Worm (Caenorhabditis elegans) whole organism, mixed stage, embryonic: ENCODE data around the gene mks-1.

Experiments
- ceh-43 ChIP-seq: fragments of 200-800 bp; sonication (Bioruptor generic); optimal IDR thresholded peaks from 2 replicates; lab custom pipeline; 2018; ENCODE audit warnings: mild to moderate bottlenecking, missing genetic modification characterization, moderate library complexity, missing compliant biosample characterization
- drap-1 ChIP-seq: fragments of 200-800 bp; sonication (Bioruptor generic); optimal IDR thresholded peaks from 3 replicates; lab custom pipeline; 2018; ENCODE audit warnings: mild to moderate bottlenecking, missing genetic modification characterization, missing compliant biosample characterization
- mep-1 ChIP-seq: fragments of 150-350 bp; optimal IDR thresholded peaks from 2 replicates; lab custom pipeline; 2017; ENCODE audit warnings: missing biosample characterization, missing genetic modification reagents, missing genetic modification characterization, inconsistent platforms
- nhr-28 ChIP-seq: fragments of 150-350 bp; optimal IDR thresholded peaks from 2 replicates; lab custom pipeline; 2014; ENCODE audit warnings: missing biosample characterization, missing genetic modification characterization
- nhr-76 ChIP-seq: sonication (generic microtip); optimal IDR thresholded peaks from 2 replicates; lab custom pipeline; 2017; ENCODE audit warnings: missing biosample characterization, missing genetic modification characterization
- sem-2 ChIP-seq: fragments of 200-800 bp; sonication (Bioruptor generic); optimal IDR thresholded peaks from 2 replicates; lab custom pipeline; 2018; ENCODE audit warnings: mild to moderate bottlenecking, missing genetic modification characterization, missing compliant biosample characterization
- snpc-4 ChIP-seq: fragments of 150-350 bp; optimal IDR thresholded peaks from 2 replicates; lab custom pipeline; 2014; ENCODE audit warnings: missing biosample characterization, missing genetic modification characterization
- unc-120 ChIP-seq: sonication (generic microtip); optimal IDR thresholded peaks from 2 replicates; lab custom pipeline; 2017; ENCODE audit warnings: missing genetic modification characterization, missing compliant biosample characterization; ENCODE audit not compliant: poor library complexity, severe bottlenecking
- ztf-11 ChIP-seq: fragments of 150-350 bp; optimal IDR thresholded peaks from 2 replicates; lab custom pipeline; 2014; ENCODE audit warnings: missing biosample characterization, missing genetic modification characterization

The mks-1 gene

ce11 chrIII:3240893-3241292, 54.8 kb downstream of the mks-1 start:
- TF ChIP-seq nhr-28 (tag; lab: Kevin White, UChicago): no peak
- TF ChIP-seq ceh-43 (GFP tag; lab: Kevin White, UChicago): no peak
- TF ChIP-seq nhr-76: no peak
- no peak for TF ChIP-seq sem-2 (GFP tag; lab: Kevin White, UChicago)
- no peak for TF ChIP-seq snpc-4 (tag; lab: Kevin White, UChicago)
- TF ChIP-seq ztf-11 (tag; lab: Kevin White, UChicago): no peak
- TF ChIP-seq unc-120 (tag; lab: Kevin White, UChicago): no peak
- TF ChIP-seq mep-1 (tag; lab: Kevin White, UChicago): no peak
- no peak for TF ChIP-seq drap-1 (GFP tag; lab: Kevin White, UChicago)
